Fruit fly (Drosophila melanogaster) whole organism, embryonic: ENCODE results near the gene CCT3.

Experiments
- Atf6 ChIP-seq: fragments of 200-800 bp; sonication (Bioruptor generic); IDR thresholded peaks from 2 replicates; pipeline ENCODE4 v1.3.6; 2022; ENCODE audit warnings: missing biosample characterization, missing genetic modification characterization
- Bgb ChIP-seq: fragments of 200-800 bp; sonication (Bioruptor generic); IDR thresholded peaks from 2 replicates; pipeline ENCODE4 v1.3.6; 2022; ENCODE audit warnings: missing biosample characterization, missing genetic modification characterization; ENCODE audit not compliant: partially characterized antibody
- Bteb2 ChIP-seq: fragments of 200-800 bp; sonication (Bioruptor generic); optimal IDR thresholded peaks from 2 replicates; lab custom pipeline; 2016; ENCODE audit warnings: missing biosample characterization, missing genetic modification characterization
- CG10366 ChIP-seq: fragments of 200-800 bp; sonication (Bioruptor generic); IDR thresholded peaks from 2 replicates; pipeline ENCODE4 v1.3.6; 2022; ENCODE audit warnings: missing biosample characterization, missing genetic modification characterization
- CG10565 ChIP-seq: fragments of 200-800 bp; sonication (Bioruptor generic); optimal IDR thresholded peaks from 3 replicates; lab custom pipeline; 2016; ENCODE audit warnings: missing biosample characterization, mild to moderate bottlenecking, missing genetic modification characterization
- CG12391 ChIP-seq: fragments of 200-800 bp; sonication (Bioruptor generic); optimal IDR thresholded peaks from 3 replicates; lab custom pipeline; 2018; ENCODE audit warnings: missing biosample characterization, mild to moderate bottlenecking, missing genetic modification characterization, moderate library complexity
- CG12744 ChIP-seq: fragments of 200-800 bp; sonication (Bioruptor generic); optimal IDR thresholded peaks from 2 replicates; lab custom pipeline; 2016; ENCODE audit warnings: missing biosample characterization, missing genetic modification characterization
- CG14710 ChIP-seq: fragments of 200-800 bp; sonication (Bioruptor generic); optimal IDR thresholded peaks from 3 replicates; lab custom pipeline; 2019; ENCODE audit warnings: missing biosample characterization, mild to moderate bottlenecking, missing genetic modification characterization, moderate library complexity
- CG15696 ChIP-seq: fragments of 200-800 bp; sonication (Bioruptor generic); optimal IDR thresholded peaks from 2 replicates; lab custom pipeline; 2019; ENCODE audit warnings: missing biosample characterization, mild to moderate bottlenecking, missing genetic modification characterization, moderate library complexity
- CG16813 ChIP-seq: fragments of 200-800 bp; sonication (Bioruptor generic); IDR thresholded peaks from 3 replicates; pipeline ENCODE4 v1.3.6; 2022; ENCODE audit warnings: missing biosample characterization, missing genetic modification characterization; ENCODE audit not compliant: partially characterized antibody
- CG16815 ChIP-seq: fragments of 200-800 bp; sonication (Bioruptor generic); optimal IDR thresholded peaks from 3 replicates; lab custom pipeline; 2017; ENCODE audit warnings: missing biosample characterization, mild to moderate bottlenecking, missing genetic modification characterization
- CG17359 ChIP-seq: fragments of 200-800 bp; sonication (Bioruptor generic); optimal IDR thresholded peaks from 3 replicates; lab custom pipeline; 2018; ENCODE audit warnings: missing biosample characterization, mild to moderate bottlenecking, missing genetic modification characterization, moderate library complexity
- CG18476 ChIP-seq: fragments of 200-800 bp; sonication (Bioruptor generic); optimal IDR thresholded peaks from 2 replicates; lab custom pipeline; 2016; ENCODE audit warnings: missing biosample characterization, mild to moderate bottlenecking, missing genetic modification characterization
- CG2889 ChIP-seq: fragments of 200-800 bp; sonication (Bioruptor generic); IDR thresholded peaks from 3 replicates; pipeline ENCODE4 v1.3.6; 2022; ENCODE audit warnings: missing biosample characterization, missing genetic modification characterization
- CG4820 ChIP-seq: fragments of 200-800 bp; sonication (Bioruptor generic); optimal IDR thresholded peaks from 3 replicates; lab custom pipeline; 2016; ENCODE audit warnings: missing biosample characterization, missing genetic modification characterization
- CG4854 ChIP-seq: fragments of 200-800 bp; sonication (Bioruptor generic); optimal IDR thresholded peaks from 2 replicates; lab custom pipeline; 2016; ENCODE audit warnings: missing biosample characterization, missing genetic modification characterization, inconsistent platforms
- CG6654 ChIP-seq: fragments of 200-800 bp; sonication (Bioruptor generic); optimal IDR thresholded peaks from 2 replicates; lab custom pipeline; 2017; ENCODE audit warnings: missing biosample characterization, mild to moderate bottlenecking, missing genetic modification characterization
- CG6765 ChIP-seq: fragments of 200-800 bp; sonication (Bioruptor generic); optimal IDR thresholded peaks from 3 replicates; lab custom pipeline; 2017; ENCODE audit warnings: missing biosample characterization, mild to moderate bottlenecking, missing genetic modification characterization
- CG8765 ChIP-seq: fragments of 200-800 bp; sonication (Bioruptor generic); IDR thresholded peaks from 2 replicates; pipeline ENCODE4 v1.3.6; 2022; ENCODE audit warnings: missing biosample characterization, missing genetic modification characterization
- CG8924 ChIP-seq: fragments of 200-800 bp; optimal IDR thresholded peaks from 3 replicates; lab custom pipeline; 2019; ENCODE audit warnings: missing biosample characterization, mild to moderate bottlenecking, missing genetic modification characterization, moderate library complexity
- CG9215 ChIP-seq: fragments of 200-800 bp; sonication (Bioruptor generic); IDR thresholded peaks from 2 replicates; pipeline ENCODE4 v1.3.6; 2022; ENCODE audit warnings: missing biosample characterization, missing genetic modification characterization
- CG9797 ChIP-seq: fragments of 200-800 bp; sonication (Bioruptor generic); optimal IDR thresholded peaks from 3 replicates; lab custom pipeline; 2018; ENCODE audit warnings: missing biosample characterization, mild to moderate bottlenecking, missing genetic modification characterization
- HLHmδ ChIP-seq: fragments of 200-800 bp; sonication (Bioruptor generic); optimal IDR thresholded peaks from 2 replicates; lab custom pipeline; 2018; ENCODE audit warnings: missing biosample characterization, mild to moderate bottlenecking, missing genetic modification characterization, moderate library complexity
- MTF-1 ChIP-seq: fragments of 200-800 bp; sonication (Bioruptor generic); optimal IDR thresholded peaks from 2 replicates; lab custom pipeline; 2018; ENCODE audit warnings: missing biosample characterization, mild to moderate bottlenecking, missing genetic modification characterization, borderline replicate concordance
- Oaz ChIP-seq: fragments of 200-800 bp; sonication (Bioruptor generic); IDR thresholded peaks from 2 replicates; pipeline ENCODE4 v1.3.6; 2022; ENCODE audit warnings: missing biosample characterization, missing genetic modification characterization
- Pdp1 ChIP-seq, 2 experiments: fragments of 200-800 bp; sonication (Bioruptor generic); optimal IDR thresholded peaks; 3 replicates each; lab custom pipeline; 2016; ENCODE audit warnings: missing biosample characterization in 2 of 2, missing genetic modification characterization in 2 of 2, mild to moderate bottlenecking in 1 of 2, moderate library complexity in 1 of 2
- Six4 ChIP-seq: fragments of 200-800 bp; sonication (Bioruptor generic); optimal IDR thresholded peaks from 2 replicates; lab custom pipeline; 2016; ENCODE audit warnings: missing biosample characterization, missing genetic modification characterization
- Sry-δ ChIP-seq: fragments of 200-800 bp; sonication (Bioruptor generic); optimal IDR thresholded peaks from 2 replicates; lab custom pipeline; 2016; ENCODE audit warnings: missing biosample characterization, missing genetic modification characterization
- ab ChIP-seq: fragments of 200-800 bp; sonication (Bioruptor generic); optimal IDR thresholded peaks from 2 replicates; lab custom pipeline; 2016; ENCODE audit warnings: missing biosample characterization, missing genetic modification characterization
- ac ChIP-seq: fragments of 200-800 bp; sonication (Bioruptor generic); optimal IDR thresholded peaks from 3 replicates; lab custom pipeline; 2017; ENCODE audit warnings: missing biosample characterization, mild to moderate bottlenecking, missing genetic modification characterization
- ato ChIP-seq: fragments of 200-800 bp; sonication (Bioruptor generic); IDR thresholded peaks from 2 replicates; pipeline ENCODE4 v1.3.6; 2022; ENCODE audit warnings: missing biosample characterization, missing genetic modification characterization; ENCODE audit not compliant: partially characterized antibody
- bab2 ChIP-seq: fragments of 200-800 bp; sonication (Bioruptor generic); optimal IDR thresholded peaks from 2 replicates; lab custom pipeline; 2016; ENCODE audit warnings: missing biosample characterization, missing genetic modification characterization
- bcd ChIP-seq: fragments of 200-800 bp; sonication (Bioruptor generic); optimal IDR thresholded peaks from 2 replicates; lab custom pipeline; 2017; ENCODE audit warnings: missing biosample characterization, mild to moderate bottlenecking, missing genetic modification characterization
- bigmax ChIP-seq: fragments of 200-800 bp; sonication (Bioruptor generic); optimal IDR thresholded peaks from 2 replicates; lab custom pipeline; 2018; ENCODE audit warnings: missing biosample characterization, mild to moderate bottlenecking, missing genetic modification characterization
- crc ChIP-seq: fragments of 200-800 bp; sonication (Bioruptor generic); optimal IDR thresholded peaks from 2 replicates; lab custom pipeline; 2016; ENCODE audit warnings: missing biosample characterization, missing genetic modification characterization
- dati ChIP-seq: fragments of 200-800 bp; sonication (Bioruptor generic); IDR thresholded peaks from 2 replicates; pipeline ENCODE4 v1.3.6; 2022; ENCODE audit warnings: missing biosample characterization, missing genetic modification characterization
- dm ChIP-seq: fragments of 200-800 bp; sonication (Bioruptor generic); optimal IDR thresholded peaks from 3 replicates; lab custom pipeline; 2016; ENCODE audit warnings: missing biosample characterization, missing genetic modification characterization
- emc ChIP-seq: fragments of 200-800 bp; sonication (Bioruptor generic); optimal IDR thresholded peaks from 2 replicates; lab custom pipeline; 2016; ENCODE audit warnings: missing biosample characterization, missing genetic modification characterization
- eve ChIP-seq, 2 experiments: fragments of >200 bp; optimal IDR thresholded peaks; 2 replicates each; lab custom pipeline; 2017; ENCODE audit warnings: missing biosample characterization in 2 of 2, missing genetic modification characterization in 2 of 2
- grn ChIP-seq: fragments of 200-800 bp; sonication (Bioruptor generic); optimal IDR thresholded peaks from 3 replicates; lab custom pipeline; 2017; ENCODE audit warnings: missing biosample characterization, missing genetic modification characterization
- hb ChIP-seq: fragments of 200-800 bp; sonication (Bioruptor generic); IDR thresholded peaks from 3 replicates; pipeline ENCODE4 v1.3.6; 2022; ENCODE audit warnings: missing biosample characterization, missing genetic modification characterization; ENCODE audit not compliant: partially characterized antibody
- jumu ChIP-seq: fragments of 200-800 bp; sonication (Bioruptor generic); optimal IDR thresholded peaks from 3 replicates; lab custom pipeline; 2016; ENCODE audit warnings: missing biosample characterization, missing genetic modification characterization
- mld ChIP-seq: fragments of 200-800 bp; sonication (Bioruptor generic); IDR thresholded peaks from 3 replicates; pipeline ENCODE4 v1.3.6; 2022; ENCODE audit warnings: missing biosample characterization, missing genetic modification characterization; ENCODE audit not compliant: partially characterized antibody
- oc ChIP-seq: fragments of 200-800 bp; sonication (Bioruptor generic); optimal IDR thresholded peaks from 2 replicates; lab custom pipeline; 2018; ENCODE audit warnings: missing biosample characterization, mild to moderate bottlenecking, missing genetic modification characterization, moderate library complexity
- org-1 ChIP-seq: fragments of 200-800 bp; sonication (Bioruptor generic); optimal IDR thresholded peaks from 2 replicates; lab custom pipeline; 2017; ENCODE audit warnings: missing biosample characterization, missing genetic modification characterization
- pnt ChIP-seq: fragments of 200-800 bp; sonication (Bioruptor generic); optimal IDR thresholded peaks from 3 replicates; lab custom pipeline; 2016; ENCODE audit warnings: missing biosample characterization, missing genetic modification characterization
- seq ChIP-seq: fragments of 200-800 bp; sonication (Bioruptor generic); IDR thresholded peaks from 2 replicates; pipeline ENCODE4 v1.3.6; 2022; ENCODE audit warnings: missing biosample characterization, missing genetic modification characterization
- slou ChIP-seq: fragments of 200-800 bp; sonication (Bioruptor generic); optimal IDR thresholded peaks from 3 replicates; lab custom pipeline; 2016; ENCODE audit warnings: missing biosample characterization, missing genetic modification characterization
- slp2 ChIP-seq: fragments of 200-800 bp; sonication (Bioruptor generic); optimal IDR thresholded peaks from 2 replicates; lab custom pipeline; 2016; ENCODE audit warnings: missing biosample characterization, missing genetic modification characterization

CCT3 gene

DNA sequence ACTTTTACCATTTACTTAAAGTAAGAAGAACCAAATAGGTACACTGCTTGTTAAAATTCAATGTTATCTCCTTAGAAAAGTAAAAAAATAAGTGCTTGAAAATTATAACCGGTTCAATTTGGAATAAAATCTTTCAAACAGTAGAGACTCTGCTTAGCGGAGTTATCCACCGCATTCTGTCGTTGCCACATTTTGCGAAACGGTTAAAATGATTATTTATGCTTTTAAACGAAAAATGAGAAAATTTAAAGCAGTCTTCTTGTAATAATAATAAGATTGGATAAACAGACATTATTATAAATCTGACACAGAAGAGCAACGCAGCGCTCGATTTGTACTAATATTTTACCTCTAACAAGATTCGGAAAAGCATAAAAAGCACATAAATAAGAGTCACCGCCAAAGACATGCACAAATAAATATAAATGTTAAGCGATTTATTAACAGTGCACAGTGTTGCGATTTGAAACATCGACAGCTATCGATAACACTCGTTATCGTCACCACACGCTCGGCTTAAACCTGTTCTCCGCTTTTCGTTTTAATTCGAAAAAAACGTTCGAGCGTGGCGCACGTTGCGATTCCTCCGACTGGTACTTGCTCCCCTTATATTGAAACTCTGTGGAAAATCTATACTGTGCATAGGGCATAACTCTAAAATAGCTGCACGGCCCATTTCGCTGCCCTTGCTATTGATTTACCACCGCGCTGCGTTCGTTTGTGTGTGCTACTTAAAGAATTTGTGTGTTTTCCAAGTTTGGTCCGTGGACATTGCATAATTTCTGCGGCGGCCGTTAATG, 22.5 kb upstream of the CCT3 start, which contains the start of gene Fas1 (continued):
- TF ChIP-seq hb (peak; percentile 31; the same call in 1 of the 3 replicates), ac (GFP tag; lab: Kevin White, UChicago) (no peak), dm (GFP tag; lab: Kevin White, UChicago) (peak; percentile 30), CG16815 (GFP tag; lab: Kevin White, UChicago) (no peak), slp2 (no peak), CG17359 (tag; lab: Kevin White, UChicago) (peak; percentile 5), CG4854 (no peak), oc (peak; percentile 57), CG4820 (GFP tag; lab: Kevin White, UChicago) (no peak), CG18476 (no peak), CG10565 (GFP tag; lab: Kevin White, UChicago) (no peak), slou (GFP tag; lab: Kevin White, UChicago) (no peak), bab2 (GFP tag; lab: Kevin White, UChicago) (no peak), Bteb2 (GFP tag; lab: Kevin White, UChicago) (no peak), org-1 (GFP tag; lab: Kevin White, UChicago) (no peak), emc (GFP tag; lab: Kevin White, UChicago) (no peak), CG12744 (no peak), Atf6 (GFP tag; lab: Robert Waterston, UW) (no peak), bigmax (no peak), CG9215 (GFP tag; lab: Robert Waterston, UW) (no peak), grn (GFP tag; lab: Kevin White, UChicago) (no peak), bcd (no peak), CG16813 (GFP tag; lab: Robert Waterston, UW) (peak; percentile 70; the same call in 2 of the 3 replicates), dati (GFP tag; lab: Robert Waterston, UW) (no peak), mld (peak; percentile 75; the same call in 2 of the 3 replicates), CG6765 (peak; percentile 8), CG14710 (tag; lab: Kevin White, UChicago) (peak; percentile 70), HLHmδ (GFP tag; lab: Kevin White, UChicago) (peak; percentile 76), CG6654 (no peak), ab (GFP tag; lab: Kevin White, UChicago) (no peak), CG2889 (GFP tag; lab: Robert Waterston, UW) (no peak), crc (GFP tag; lab: Kevin White, UChicago) (no peak), CG12391 (no peak), MTF-1 (GFP tag; lab: Kevin White, UChicago) (peak; percentile 28), CG15696 (tag; lab: Kevin White, UChicago) (no peak), Bgb (peak; percentile 71), eve (GFP tag; optimal IDR thresholded peaks at IDR 0.05; lab: Kevin White, UChicago) (no peak), Sry-δ (GFP tag; lab: Kevin White, UChicago) (peak; percentile 57), seq (GFP tag; lab: Robert Waterston, UW) (no peak), ato (peak; percentile 69; the same call in 1 of the 2 replicates), pnt (GFP tag; lab: Kevin White, UChicago) (no peak), CG8924 (peak; percentile 4), Pdp1 (GFP tag; optimal IDR thresholded peaks at IDR 0.05; lab: Kevin White, UChicago) (peak in 1 of 2 experiments; percentile 83), CG9797 (GFP tag; lab: Kevin White, UChicago) (peak; percentile 34), CG10366 (GFP tag; lab: Robert Waterston, UW) (no peak), jumu (no peak), CG8765 (GFP tag; lab: Robert Waterston, UW) (no peak), Six4 (no peak), Oaz (GFP tag; lab: Robert Waterston, UW) (no peak)
